Worm (Caenorhabditis elegans) whole organism, mixed stage, embryonic: ENCODE measurements around the gene mlt-8.

Experiments
- M03D4.4 ChIP-seq: sonication (generic microtip); optimal IDR thresholded peaks from 2 replicates; lab custom pipeline; 2017; ENCODE audit warnings: mild to moderate bottlenecking, missing genetic modification characterization, missing compliant biosample characterization
- bed-3 ChIP-seq: fragments of 200-800 bp; sonication (Bioruptor generic); optimal IDR thresholded peaks from 3 replicates; lab custom pipeline; 2018; ENCODE audit warnings: mild to moderate bottlenecking, missing genetic modification characterization, moderate library complexity, missing compliant biosample characterization
- blmp-1 ChIP-seq: fragments of 150-350 bp; optimal IDR thresholded peaks from 2 replicates; lab custom pipeline; 2014; ENCODE audit warnings: missing biosample characterization, missing genetic modification characterization
- ceh-39 ChIP-seq: fragments of 150-350 bp; optimal IDR thresholded peaks from 2 replicates; lab custom pipeline; 2014; ENCODE audit warnings: missing biosample characterization, missing genetic modification characterization
- ceh-43 ChIP-seq: fragments of 200-800 bp; sonication (Bioruptor generic); optimal IDR thresholded peaks from 2 replicates; lab custom pipeline; 2018; ENCODE audit warnings: mild to moderate bottlenecking, missing genetic modification characterization, moderate library complexity, missing compliant biosample characterization
- ceh-83 ChIP-seq: fragments of 200-800 bp; sonication (Bioruptor generic); optimal IDR thresholded peaks from 2 replicates; lab custom pipeline; 2018; ENCODE audit warnings: mild to moderate bottlenecking, missing genetic modification characterization, missing compliant biosample characterization
- ces-1 ChIP-seq: fragments of 150-350 bp; optimal IDR thresholded peaks from 2 replicates; lab custom pipeline; 2014; ENCODE audit warnings: missing biosample characterization, missing genetic modification reagents, missing genetic modification characterization
- cnd-1 ChIP-seq: fragments of 200-800 bp; sonication (Bioruptor generic); optimal IDR thresholded peaks from 2 replicates; lab custom pipeline; 2018; ENCODE audit warnings: mild to moderate bottlenecking, missing genetic modification characterization, missing compliant biosample characterization
- drap-1 ChIP-seq: fragments of 200-800 bp; sonication (Bioruptor generic); optimal IDR thresholded peaks from 3 replicates; lab custom pipeline; 2018; ENCODE audit warnings: mild to moderate bottlenecking, missing genetic modification characterization, missing compliant biosample characterization
- elt-1 ChIP-seq: sonication (generic microtip); optimal IDR thresholded peaks from 2 replicates; lab custom pipeline; 2017; ENCODE audit warnings: missing genetic modification characterization, mild to moderate bottlenecking, missing compliant biosample characterization, antibody characterized with exemption, moderate library complexity, borderline replicate concordance; ENCODE audit not compliant: insufficient read depth
- elt-3 ChIP-seq: fragments of 150-350 bp; optimal IDR thresholded peaks from 2 replicates; lab custom pipeline; 2014; ENCODE audit warnings: missing biosample characterization, missing genetic modification characterization
- ham-2 ChIP-seq: fragments of 200-800 bp; sonication (Bioruptor generic); optimal IDR thresholded peaks from 2 replicates; lab custom pipeline; 2018; ENCODE audit warnings: mild to moderate bottlenecking, missing genetic modification characterization, missing compliant biosample characterization
- hlh-1 ChIP-seq: fragments of 150-350 bp; optimal IDR thresholded peaks from 2 replicates; lab custom pipeline; 2014; ENCODE audit warnings: missing biosample characterization, missing genetic modification reagents, missing genetic modification characterization
- lin-13 ChIP-seq: fragments of 150-350 bp; optimal IDR thresholded peaks from 2 replicates; lab custom pipeline; 2014; ENCODE audit warnings: missing biosample characterization, missing genetic modification characterization
- lin-32 ChIP-seq: fragments of 200-800 bp; sonication (Bioruptor generic); optimal IDR thresholded peaks from 2 replicates; lab custom pipeline; 2018; ENCODE audit warnings: mild to moderate bottlenecking, missing genetic modification characterization, missing compliant biosample characterization
- lsy-2 ChIP-seq: fragments of 150-350 bp; optimal IDR thresholded peaks from 2 replicates; lab custom pipeline; 2014; ENCODE audit warnings: missing biosample characterization, missing genetic modification characterization
- mab-5 ChIP-seq: fragments of 150-350 bp; optimal IDR thresholded peaks from 2 replicates; lab custom pipeline; 2014; ENCODE audit warnings: missing biosample characterization, missing genetic modification characterization
- mep-1 ChIP-seq: fragments of 150-350 bp; optimal IDR thresholded peaks from 2 replicates; lab custom pipeline; 2017; ENCODE audit warnings: missing biosample characterization, missing genetic modification reagents, missing genetic modification characterization, inconsistent platforms
- mls-2 ChIP-seq: sonication (generic microtip); optimal IDR thresholded peaks from 2 replicates; lab custom pipeline; 2016; ENCODE audit warnings: mild to moderate bottlenecking, missing genetic modification characterization, moderate library complexity, missing compliant biosample characterization
- nhr-12 ChIP-seq: fragments of 150-350 bp; optimal IDR thresholded peaks from 2 replicates; lab custom pipeline; 2014; ENCODE audit warnings: missing biosample characterization, missing genetic modification characterization
- nhr-2 ChIP-seq: fragments of 150-350 bp; optimal IDR thresholded peaks from 2 replicates; lab custom pipeline; 2014; ENCODE audit warnings: missing biosample characterization, missing genetic modification characterization
- nhr-237 ChIP-seq: fragments of 150-350 bp; optimal IDR thresholded peaks from 2 replicates; lab custom pipeline; 2014; ENCODE audit warnings: missing biosample characterization, missing genetic modification characterization
- nhr-28 ChIP-seq: fragments of 150-350 bp; optimal IDR thresholded peaks from 2 replicates; lab custom pipeline; 2014; ENCODE audit warnings: missing biosample characterization, missing genetic modification characterization
- nhr-76 ChIP-seq: sonication (generic microtip); optimal IDR thresholded peaks from 2 replicates; lab custom pipeline; 2017; ENCODE audit warnings: missing biosample characterization, missing genetic modification characterization
- pha-4 ChIP-seq: fragments of 150-350 bp; optimal IDR thresholded peaks from 2 replicates; lab custom pipeline; 2018; ENCODE audit warnings: missing biosample characterization, missing genetic modification reagents, missing genetic modification characterization
- sem-2 ChIP-seq: fragments of 200-800 bp; sonication (Bioruptor generic); optimal IDR thresholded peaks from 2 replicates; lab custom pipeline; 2018; ENCODE audit warnings: mild to moderate bottlenecking, missing genetic modification characterization, missing compliant biosample characterization
- sptf-1 ChIP-seq: sonication (generic microtip); optimal IDR thresholded peaks from 2 replicates; lab custom pipeline; 2017; ENCODE audit warnings: mild to moderate bottlenecking, missing genetic modification characterization, moderate library complexity, missing compliant biosample characterization
- tbx-8 ChIP-seq: fragments of 200-800 bp; sonication (Bioruptor generic); optimal IDR thresholded peaks from 2 replicates; lab custom pipeline; 2018; ENCODE audit warnings: mild to moderate bottlenecking, missing genetic modification characterization, moderate library complexity, missing compliant biosample characterization
- unc-120 ChIP-seq: sonication (generic microtip); optimal IDR thresholded peaks from 2 replicates; lab custom pipeline; 2017; ENCODE audit warnings: missing genetic modification characterization, missing compliant biosample characterization; ENCODE audit not compliant: poor library complexity, severe bottlenecking
- unc-39 ChIP-seq: fragments of 150-350 bp; optimal IDR thresholded peaks from 2 replicates; lab custom pipeline; 2014; ENCODE audit warnings: missing biosample characterization, missing genetic modification characterization
- unc-62 ChIP-seq: fragments of 150-350 bp; optimal IDR thresholded peaks from 2 replicates; lab custom pipeline; 2014; ENCODE audit warnings: missing biosample characterization, missing genetic modification reagents, missing genetic modification characterization
- zip-8 ChIP-seq: fragments of 150-350 bp; optimal IDR thresholded peaks from 2 replicates; lab custom pipeline; 2014; ENCODE audit warnings: missing biosample characterization, missing genetic modification characterization
- ztf-11 ChIP-seq: fragments of 150-350 bp; optimal IDR thresholded peaks from 2 replicates; lab custom pipeline; 2014; ENCODE audit warnings: missing biosample characterization, missing genetic modification characterization

mlt-8 gene

DNA sequence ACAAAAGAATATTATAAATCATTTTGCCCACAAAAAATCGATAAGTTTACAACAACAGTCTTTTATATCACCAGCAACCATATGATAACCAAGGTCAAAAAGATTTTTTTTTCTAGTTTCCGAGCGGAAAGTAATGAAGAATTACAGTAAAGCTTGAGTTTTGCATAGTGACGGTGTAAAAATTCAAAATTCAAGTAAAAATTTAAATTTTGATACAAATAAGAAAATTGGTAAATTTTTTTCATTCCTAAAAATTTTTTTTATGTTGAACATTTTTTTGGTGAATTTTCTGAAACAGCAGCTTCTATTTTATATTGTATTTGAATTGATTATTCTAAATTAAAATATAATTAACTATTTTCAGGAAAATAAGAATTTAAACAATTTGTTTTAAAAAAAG lies 3.1 kb downstream of the mlt-8 start, which contains the start of gene W08F4.5:
Gene W08F4.5 (minus strand): TSS at position 101 of the 400 bp plus-strand sequence.
- TF ChIP-seq ceh-83 (GFP tag; lab: Kevin White, UChicago) (no peak), lin-32 (no peak), ceh-43 (no peak), blmp-1 (no peak), cnd-1 (tag; lab: Kevin White, UChicago) (no peak), nhr-76 (no peak), nhr-237 (tag; lab: Kevin White, UChicago) (no peak)

DNA sequence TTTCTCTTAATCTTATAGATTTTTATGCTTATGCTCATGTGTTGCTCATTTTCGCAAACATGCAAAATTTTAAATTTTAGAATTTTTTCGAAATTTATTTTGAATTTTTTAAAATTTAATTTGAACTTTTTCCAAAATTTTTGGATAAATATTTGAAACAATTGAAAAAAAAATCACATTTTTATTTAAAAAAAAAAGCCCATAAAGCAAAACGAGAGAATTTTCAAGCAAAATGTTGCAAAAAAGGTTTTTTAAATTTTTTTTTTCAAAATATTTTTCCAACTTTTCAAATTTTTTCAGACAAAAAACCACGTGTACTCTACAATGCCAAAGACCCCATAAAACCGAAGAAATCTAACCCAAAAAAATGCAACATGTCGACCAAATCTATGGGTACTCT lies 15.7 kb downstream of the mlt-8 start, which contains the start of the genes C09E8.1 and C09E8.6:
Gene C09E8.1 (plus strand): TSS at position 301 of the 400 bp plus-strand sequence.
Gene C09E8.6 (plus strand): TSS at position 313 of the 400 bp plus-strand sequence.
- no peak for TF ChIP-seq ceh-83 (GFP tag; lab: Kevin White, UChicago)
- TF ChIP-seq bed-3 (GFP tag; lab: Kevin White, UChicago): no peak
- TF ChIP-seq ceh-39 (tag; lab: Kevin White, UChicago): no peak
- TF ChIP-seq cnd-1 (tag; lab: Kevin White, UChicago): no peak
- TF ChIP-seq ham-2 (GFP tag; lab: Kevin White, UChicago): no peak
- TF ChIP-seq sem-2: no peak
- no peak for TF ChIP-seq ceh-43
- no peak for TF ChIP-seq nhr-2 (tag; lab: Kevin White, UChicago)
- no peak for TF ChIP-seq blmp-1
- TF ChIP-seq lsy-2 (tag; lab: Kevin White, UChicago): no peak
- TF ChIP-seq nhr-76: no peak
- TF ChIP-seq unc-120 (tag; lab: Kevin White, UChicago): no peak
- no peak for TF ChIP-seq pha-4 (tag; lab: Kevin White, UChicago)
- no peak for TF ChIP-seq lin-13 (tag; lab: Kevin White, UChicago)
- no peak for TF ChIP-seq ztf-11 (tag; lab: Kevin White, UChicago)
- TF ChIP-seq unc-39 (tag; lab: Kevin White, UChicago): no peak
- TF ChIP-seq, all 35 proteins: peak for 0

DNA sequence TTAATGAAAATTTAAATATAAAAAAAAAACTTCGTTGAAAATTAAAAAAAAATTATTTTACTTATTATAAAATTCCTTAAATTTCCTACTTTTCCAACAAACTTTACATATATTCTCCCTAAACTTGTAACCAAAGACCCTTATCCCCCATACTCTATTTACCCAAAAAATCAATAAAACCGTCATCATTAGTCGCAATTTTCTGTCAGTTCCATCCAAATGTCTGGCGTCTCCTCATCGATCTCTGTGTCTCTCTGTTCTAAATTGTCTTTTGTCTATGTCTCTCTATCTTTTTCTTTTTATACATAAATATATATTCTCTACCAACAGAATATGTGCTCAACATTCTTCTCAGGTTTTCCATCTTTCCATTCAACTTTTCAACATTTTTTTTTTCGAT lies 16.5 kb downstream of the mlt-8 start:
- TF ChIP-seq unc-62: peak; percentile 5
- no peak for TF ChIP-seq pha-4 (tag; lab: Kevin White, UChicago)

DNA sequence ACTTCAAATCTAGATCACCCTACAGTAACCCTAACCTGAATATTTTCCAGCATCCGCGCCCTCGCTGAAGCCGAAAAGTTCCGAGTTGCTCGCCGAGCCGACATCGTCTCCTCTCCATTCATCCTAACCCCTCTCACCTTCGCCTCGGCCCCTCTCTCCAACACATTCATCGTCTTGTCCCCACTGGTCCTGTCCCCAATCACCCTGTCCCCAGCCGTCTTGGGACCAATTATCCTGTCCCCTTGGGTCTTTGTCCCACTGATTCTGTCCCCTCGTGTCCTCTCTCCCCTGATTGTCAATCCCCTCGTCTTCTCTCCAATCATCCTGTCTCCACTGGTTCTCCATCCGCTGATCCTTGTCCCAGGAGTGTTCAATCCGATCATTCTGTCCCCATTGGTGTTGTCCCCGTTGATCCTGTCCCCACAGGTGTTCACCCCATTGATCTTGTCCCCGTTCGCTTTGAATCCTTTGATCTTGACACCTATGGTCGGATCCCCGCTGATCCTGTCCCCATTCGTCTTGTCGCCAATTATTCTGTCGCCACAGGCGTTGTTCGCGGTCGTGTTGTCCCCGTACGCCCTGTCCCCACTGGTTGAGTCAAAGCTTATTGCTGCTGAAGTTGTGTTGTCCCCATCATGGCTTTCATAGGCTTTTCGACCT lies 20.5 kb downstream of the mlt-8 start, which contains the start of gene lips-7:
Gene lips-7 (plus strand): TSS at position 610 of the 660 bp plus-strand sequence.
- TF ChIP-seq mep-1: no peak
- no peak for TF ChIP-seq nhr-12
- no peak for TF ChIP-seq ces-1 (GFP tag; lab: Kevin White, UChicago)
- no peak for TF ChIP-seq ceh-39 (tag; lab: Kevin White, UChicago)
- no peak for TF ChIP-seq nhr-2 (tag; lab: Kevin White, UChicago)
- TF ChIP-seq mls-2: no peak
- TF ChIP-seq tbx-8 (GFP tag; lab: Kevin White, UChicago): no peak
- TF ChIP-seq hlh-1 (tag; lab: Kevin White, UChicago): no peak
- no peak for TF ChIP-seq lin-32
- TF ChIP-seq ham-2 (GFP tag; lab: Kevin White, UChicago): no peak
- no peak for TF ChIP-seq ztf-11 (tag; lab: Kevin White, UChicago)
- TF ChIP-seq unc-120 (tag; lab: Kevin White, UChicago): no peak
- no peak for TF ChIP-seq unc-39 (tag; lab: Kevin White, UChicago)
- TF ChIP-seq bed-3 (GFP tag; lab: Kevin White, UChicago): no peak
- TF ChIP-seq elt-3 (tag; lab: Kevin White, UChicago): no peak

DNA sequence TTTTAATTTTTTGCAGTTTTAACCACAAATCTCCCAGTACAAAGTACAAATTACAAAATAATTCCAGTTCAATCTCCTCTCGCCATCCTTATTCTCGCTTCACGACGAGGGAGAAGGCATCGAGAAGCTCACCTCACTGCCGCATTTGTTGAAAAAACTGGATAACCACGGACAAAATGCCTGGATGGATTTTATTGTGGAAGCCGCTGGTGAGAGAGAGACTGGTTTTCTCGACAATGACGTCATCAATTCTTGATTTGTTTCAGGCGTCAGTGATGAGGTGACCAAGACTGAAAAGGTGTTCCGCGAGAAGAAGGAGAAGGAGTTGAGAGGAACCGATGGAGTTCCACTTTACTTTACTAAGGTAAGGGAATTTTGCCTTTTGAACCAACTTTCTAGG lies 22.4 kb downstream of the mlt-8 start:
- TF ChIP-seq mep-1 (no peak), pha-4 (tag; lab: Kevin White, UChicago) (no peak), lsy-2 (tag; lab: Kevin White, UChicago) (no peak), mls-2 (no peak), hlh-1 (tag; lab: Kevin White, UChicago) (no peak), unc-62 (no peak), lin-32 (no peak), nhr-12 (no peak), drap-1 (GFP tag; lab: Kevin White, UChicago) (no peak), zip-8 (tag; lab: Kevin White, UChicago) (no peak), blmp-1 (no peak)

DNA sequence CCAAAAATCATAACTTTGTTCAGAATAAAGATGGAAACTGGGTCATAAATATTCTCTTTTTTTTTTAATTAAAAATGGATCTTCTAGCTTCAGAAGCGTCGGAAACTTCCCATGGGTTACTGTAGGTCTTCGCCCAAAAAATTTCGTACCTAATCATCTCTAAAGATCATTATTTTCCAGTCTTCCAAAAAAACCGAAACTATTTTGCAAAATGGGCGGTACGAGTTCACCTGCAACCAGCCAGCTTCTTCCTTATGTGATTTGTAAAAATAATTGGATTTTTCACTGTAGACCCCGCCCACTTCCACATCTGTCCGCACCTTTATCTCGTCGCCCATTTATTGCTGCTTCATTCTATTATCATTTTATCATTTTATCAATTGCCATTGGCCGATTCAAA lies 25.5 kb downstream of the mlt-8 start, which contains the start of gene mlt-10:
Gene mlt-10 (plus strand): TSS at position 301 of the 400 bp plus-strand sequence.
- TF ChIP-seq ces-1 (GFP tag; lab: Kevin White, UChicago): no peak
- no peak for TF ChIP-seq bed-3 (GFP tag; lab: Kevin White, UChicago)
- no peak for TF ChIP-seq mab-5 (tag; lab: Kevin White, UChicago)
- TF ChIP-seq elt-1: no peak
- no peak for TF ChIP-seq M03D4.4
- TF ChIP-seq nhr-237 (tag; lab: Kevin White, UChicago): no peak
- no peak for TF ChIP-seq lin-13 (tag; lab: Kevin White, UChicago)
- TF ChIP-seq nhr-28 (tag; lab: Kevin White, UChicago): no peak
- no peak for TF ChIP-seq pha-4 (tag; lab: Kevin White, UChicago)
- no peak for TF ChIP-seq nhr-12
- TF ChIP-seq ceh-39 (tag; lab: Kevin White, UChicago): no peak
- TF ChIP-seq blmp-1: no peak
- no peak for TF ChIP-seq hlh-1 (tag; lab: Kevin White, UChicago)
- TF ChIP-seq ham-2 (GFP tag; lab: Kevin White, UChicago): no peak
- TF ChIP-seq ceh-83 (GFP tag; lab: Kevin White, UChicago): no peak
- no peak for TF ChIP-seq sptf-1 (tag; lab: Kevin White, UChicago)
- no peak for TF ChIP-seq mep-1
